Fruit fly (Drosophila melanogaster) whole organism, embryonic: ENCODE measurements around the gene DhpD.

Source experiments
- Antp ChIP-seq: fragments of 200-800 bp; sonication (Bioruptor generic); optimal IDR thresholded peaks from 3 replicates; lab custom pipeline; 2016; ENCODE audit warnings: missing biosample characterization, missing genetic modification characterization
- CG10321 ChIP-seq: fragments of 200-800 bp; sonication (Bioruptor generic); IDR thresholded peaks from 2 replicates; pipeline ENCODE4 v1.3.6; 2022; ENCODE audit warnings: missing biosample characterization, missing genetic modification characterization
- CG10543 ChIP-seq: fragments of 200-800 bp; sonication (Bioruptor generic); optimal IDR thresholded peaks from 3 replicates; lab custom pipeline; 2017; ENCODE audit warnings: missing biosample characterization, mild to moderate bottlenecking, missing genetic modification characterization, moderate library complexity
- CG10565 ChIP-seq: fragments of 200-800 bp; sonication (Bioruptor generic); optimal IDR thresholded peaks from 3 replicates; lab custom pipeline; 2016; ENCODE audit warnings: missing biosample characterization, mild to moderate bottlenecking, missing genetic modification characterization
- CG11695 ChIP-seq: fragments of 200-800 bp; sonication (Bioruptor generic); IDR thresholded peaks from 3 replicates; pipeline ENCODE4 v1.3.6; 2022; ENCODE audit warnings: missing biosample characterization, missing genetic modification characterization
- CG11723 ChIP-seq: fragments of 200-800 bp; sonication (Bioruptor generic); optimal IDR thresholded peaks from 2 replicates; lab custom pipeline; 2017; ENCODE audit warnings: missing biosample characterization, mild to moderate bottlenecking, missing genetic modification characterization
- CG12104 ChIP-seq: fragments of 200-800 bp; sonication (Bioruptor generic); optimal IDR thresholded peaks from 3 replicates; lab custom pipeline; 2016; ENCODE audit warnings: missing biosample characterization, missing genetic modification characterization
- CG12942 ChIP-seq: fragments of 200-800 bp; sonication (Bioruptor generic); optimal IDR thresholded peaks from 3 replicates; lab custom pipeline; 2016; ENCODE audit warnings: missing biosample characterization, missing genetic modification characterization
- CG13894 ChIP-seq: fragments of 200-800 bp; sonication (Bioruptor generic); optimal IDR thresholded peaks from 3 replicates; lab custom pipeline; 2018; ENCODE audit warnings: missing biosample characterization, mild to moderate bottlenecking, missing genetic modification characterization, moderate library complexity
- CG15479 ChIP-seq: fragments of 200-800 bp; sonication (Bioruptor generic); optimal IDR thresholded peaks from 3 replicates; lab custom pipeline; 2019; ENCODE audit warnings: missing biosample characterization, mild to moderate bottlenecking, missing genetic modification characterization, moderate library complexity
- CG15514 ChIP-seq: fragments of 200-800 bp; sonication (Bioruptor generic); optimal IDR thresholded peaks from 3 replicates; lab custom pipeline; 2017; ENCODE audit warnings: missing biosample characterization, missing genetic modification characterization, mild to moderate bottlenecking, moderate library complexity, missing genetic modification reagents
- CG15696 ChIP-seq: fragments of 200-800 bp; sonication (Bioruptor generic); optimal IDR thresholded peaks from 2 replicates; lab custom pipeline; 2019; ENCODE audit warnings: missing biosample characterization, mild to moderate bottlenecking, missing genetic modification characterization, moderate library complexity
- CG17802 ChIP-seq: fragments of 200-800 bp; sonication (Bioruptor generic); optimal IDR thresholded peaks from 2 replicates; lab custom pipeline; 2018; ENCODE audit warnings: missing biosample characterization, mild to moderate bottlenecking, missing genetic modification characterization, moderate library complexity
- CG2712 ChIP-seq: fragments of 200-800 bp; optimal IDR thresholded peaks from 3 replicates; lab custom pipeline; 2019; ENCODE audit warnings: missing biosample characterization, mild to moderate bottlenecking, missing genetic modification characterization, moderate library complexity
- CG42726 ChIP-seq: fragments of 200-800 bp; sonication (Bioruptor generic); IDR thresholded peaks from 2 replicates; pipeline ENCODE4 v1.3.6; 2022; ENCODE audit warnings: missing biosample characterization, missing genetic modification characterization; ENCODE audit not compliant: partially characterized antibody
- CG5180 ChIP-seq: fragments of 200-800 bp; sonication (Bioruptor generic); optimal IDR thresholded peaks from 3 replicates; lab custom pipeline; 2017; ENCODE audit warnings: missing biosample characterization, missing genetic modification characterization, mild to moderate bottlenecking, moderate library complexity, missing genetic modification reagents
- CG6654 ChIP-seq: fragments of 200-800 bp; sonication (Bioruptor generic); optimal IDR thresholded peaks from 2 replicates; lab custom pipeline; 2017; ENCODE audit warnings: missing biosample characterization, mild to moderate bottlenecking, missing genetic modification characterization
- CG6854 ChIP-seq: fragments of 200-800 bp; sonication (Bioruptor generic); optimal IDR thresholded peaks from 3 replicates; lab custom pipeline; 2017; ENCODE audit warnings: missing biosample characterization, mild to moderate bottlenecking, missing genetic modification characterization
- CG7963 ChIP-seq: fragments of 200-800 bp; sonication (Bioruptor generic); IDR thresholded peaks from 3 replicates; pipeline ENCODE4 v1.3.6; 2022; ENCODE audit warnings: missing biosample characterization, missing genetic modification characterization; ENCODE audit not compliant: partially characterized antibody
- CG8388 ChIP-seq: fragments of 200-800 bp; sonication (Bioruptor generic); optimal IDR thresholded peaks from 2 replicates; lab custom pipeline; 2019; ENCODE audit warnings: missing biosample characterization, mild to moderate bottlenecking, missing genetic modification characterization, moderate library complexity
- Doc3 ChIP-seq: fragments of 200-800 bp; sonication (Bioruptor generic); IDR thresholded peaks from 3 replicates; pipeline ENCODE4 v1.3.6; 2022; ENCODE audit warnings: missing biosample characterization, missing genetic modification characterization; ENCODE audit not compliant: partially characterized antibody
- MESR4 ChIP-seq: fragments of 200-800 bp; sonication (Bioruptor generic); optimal IDR thresholded peaks from 2 replicates; lab custom pipeline; 2018; ENCODE audit warnings: missing biosample characterization, mild to moderate bottlenecking, missing genetic modification characterization, moderate library complexity
- Mrtf ChIP-seq: fragments of 200-800 bp; sonication (Bioruptor generic); IDR thresholded peaks from 3 replicates; pipeline ENCODE4 v1.3.6; 2022; ENCODE audit warnings: missing biosample characterization, missing genetic modification characterization
- Oli ChIP-seq: fragments of 200-800 bp; sonication (Bioruptor generic); optimal IDR thresholded peaks from 2 replicates; lab custom pipeline; 2018; ENCODE audit warnings: missing biosample characterization, mild to moderate bottlenecking, missing genetic modification characterization, moderate library complexity
- Sox100B ChIP-seq: fragments of 200-800 bp; sonication (Bioruptor generic); optimal IDR thresholded peaks from 3 replicates; lab custom pipeline; 2018; ENCODE audit warnings: missing biosample characterization, mild to moderate bottlenecking, missing genetic modification characterization
- bigmax ChIP-seq: fragments of 200-800 bp; sonication (Bioruptor generic); optimal IDR thresholded peaks from 2 replicates; lab custom pipeline; 2018; ENCODE audit warnings: missing biosample characterization, mild to moderate bottlenecking, missing genetic modification characterization
- corto ChIP-seq: fragments of 200-800 bp; sonication (Bioruptor generic); optimal IDR thresholded peaks from 2 replicates; lab custom pipeline; 2016; ENCODE audit warnings: missing biosample characterization, mild to moderate bottlenecking, missing genetic modification characterization, moderate library complexity
- da ChIP-seq: fragments of 200-800 bp; sonication (Bioruptor generic); optimal IDR thresholded peaks from 2 replicates; lab custom pipeline; 2016; ENCODE audit warnings: missing biosample characterization, missing genetic modification characterization
- dmrt99B ChIP-seq: fragments of 200-800 bp; sonication (Bioruptor generic); optimal IDR thresholded peaks from 2 replicates; lab custom pipeline; 2018; ENCODE audit warnings: missing biosample characterization, mild to moderate bottlenecking, missing genetic modification characterization, moderate library complexity
- fu2 ChIP-seq: fragments of 200-800 bp; sonication (Bioruptor generic); optimal IDR thresholded peaks from 2 replicates; lab custom pipeline; 2016; ENCODE audit warnings: missing biosample characterization, missing genetic modification characterization
- grn ChIP-seq: fragments of 200-800 bp; sonication (Bioruptor generic); optimal IDR thresholded peaks from 3 replicates; lab custom pipeline; 2017; ENCODE audit warnings: missing biosample characterization, missing genetic modification characterization
- hkb ChIP-seq, 2 experiments: fragments of 200-800 bp in 1 of 2; fragments of >200 bp in 1 of 2; sonication (Bioruptor generic) in 1 of 2; IDR thresholded peaks in 1 of 2; optimal IDR thresholded peaks in 1 of 2; 2 replicates each; pipeline versions ENCODE4 v1.3.6 to Lab custom; 2017 to 2022; ENCODE audit warnings: missing biosample characterization in 1 of 2, missing genetic modification characterization in 1 of 2
- nerfin-1 ChIP-seq: fragments of 200-800 bp; sonication (Bioruptor generic); optimal IDR thresholded peaks from 3 replicates; lab custom pipeline; 2019; ENCODE audit warnings: missing biosample characterization, mild to moderate bottlenecking, missing genetic modification characterization, moderate library complexity
- pfk ChIP-seq: fragments of 200-800 bp; sonication (Bioruptor generic); optimal IDR thresholded peaks from 2 replicates; lab custom pipeline; 2018; ENCODE audit warnings: missing biosample characterization, mild to moderate bottlenecking, missing genetic modification characterization, moderate library complexity
- sima ChIP-seq: fragments of 200-800 bp; sonication (Bioruptor generic); optimal IDR thresholded peaks from 2 replicates; lab custom pipeline; 2016; ENCODE audit warnings: missing biosample characterization, missing genetic modification characterization
- so ChIP-seq: fragments of 200-800 bp; sonication (Bioruptor generic); IDR thresholded peaks from 3 replicates; pipeline ENCODE4 v1.3.6; 2022; ENCODE audit warnings: missing biosample characterization, missing genetic modification characterization
- sob ChIP-seq: fragments of 200-800 bp; sonication (Bioruptor generic); IDR thresholded peaks from 2 replicates; pipeline ENCODE4 v1.3.6; 2022; ENCODE audit warnings: missing biosample characterization, missing genetic modification characterization
- tio ChIP-seq: fragments of 200-800 bp; sonication (Bioruptor generic); optimal IDR thresholded peaks from 2 replicates; lab custom pipeline; 2017; ENCODE audit warnings: missing biosample characterization, missing genetic modification characterization, inconsistent platforms
- tll ChIP-seq, 2 experiments: fragments of 200-800 bp in 1 of 2; fragments of >200 bp in 1 of 2; sonication (Bioruptor generic) in 1 of 2; optimal IDR thresholded peaks; 2 replicates each; lab custom pipeline; 2017 to 2019; ENCODE audit warnings: missing biosample characterization in 2 of 2, missing genetic modification characterization in 2 of 2, mild to moderate bottlenecking in 1 of 2, moderate library complexity in 1 of 2
- ttk ChIP-seq: fragments of 200-800 bp; sonication (Bioruptor generic); IDR thresholded peaks from 2 replicates; pipeline ENCODE4 v2.1.2; 2022; ENCODE audit warnings: missing biosample characterization, missing genetic modification characterization
- tx ChIP-seq: fragments of 200-800 bp; sonication (Bioruptor generic); optimal IDR thresholded peaks from 2 replicates; lab custom pipeline; 2016; ENCODE audit warnings: missing biosample characterization, missing genetic modification characterization
- vfl ChIP-seq: fragments of 200-800 bp; sonication (Bioruptor generic); optimal IDR thresholded peaks from 2 replicates; lab custom pipeline; 2016; ENCODE audit warnings: missing biosample characterization, missing genetic modification characterization
- wdn ChIP-seq: fragments of 200-800 bp; sonication (Bioruptor generic); IDR thresholded peaks from 2 replicates; pipeline ENCODE4 v1.3.6; 2022; ENCODE audit warnings: missing biosample characterization, missing genetic modification characterization

Gene DhpD

dm6 chr3R:4215264-4215993, 13.6 kb downstream of the DhpD start, which contains the start of gene CG14636 (continued):
- no peak for TF ChIP-seq hkb (optimal IDR thresholded peaks at IDR 0.05; lab: Kevin White, UChicago)
- peak; percentile 83 for TF ChIP-seq hkb (GFP tag; IDR thresholded peaks at IDR 0.05; lab: Robert Waterston, UW)
- no peak for TF ChIP-seq CG15479
- peak; percentile 46 for TF ChIP-seq CG11723 (GFP tag; lab: Kevin White, UChicago)
- TF ChIP-seq dmrt99B (tag; lab: Kevin White, UChicago): peak; percentile 82
- peak; percentile 59 for TF ChIP-seq tio (GFP tag; lab: Kevin White, UChicago)
- TF ChIP-seq da (GFP tag; lab: Kevin White, UChicago): no peak
- peak; percentile 92 for TF ChIP-seq CG10543
- TF ChIP-seq CG13894 (tag; lab: Kevin White, UChicago): no peak
- TF ChIP-seq CG6854 (GFP tag; lab: Kevin White, UChicago): peak; percentile 75
- TF ChIP-seq vfl (GFP tag; lab: Kevin White, UChicago): no peak
- TF ChIP-seq CG15696 (tag; lab: Kevin White, UChicago): peak; percentile 9
- peak; percentile 81; the same call in 2 of the 3 replicates for TF ChIP-seq so (GFP tag; lab: Robert Waterston, UW)
- no peak for TF ChIP-seq CG42726 (GFP tag; lab: Robert Waterston, UW)
- peak; percentile 21 for TF ChIP-seq nerfin-1 (tag; lab: Kevin White, UChicago)
- TF ChIP-seq CG10321 (GFP tag; lab: Robert Waterston, UW): no peak
- no peak for TF ChIP-seq pfk (GFP tag; lab: Kevin White, UChicago)
- peak; percentile 70 for TF ChIP-seq Sox100B (GFP tag; lab: Kevin White, UChicago)
- peak; percentile 73 for TF ChIP-seq CG15514
- no peak for TF ChIP-seq CG6654 (GFP tag; lab: Kevin White, UChicago)
- peak; percentile 55; the same call in 1 of the 2 replicates for TF ChIP-seq wdn
- TF ChIP-seq CG2712 (tag; lab: Kevin White, UChicago): peak; percentile 43
- peak; percentile 72 for TF ChIP-seq tx (GFP tag; lab: Kevin White, UChicago)
- peak; percentile 84 for TF ChIP-seq sob (GFP tag; lab: Robert Waterston, UW)
- TF ChIP-seq bigmax (GFP tag; lab: Kevin White, UChicago): no peak
- no peak for TF ChIP-seq sima (GFP tag; lab: Kevin White, UChicago)
- TF ChIP-seq Oli (tag; lab: Kevin White, UChicago): peak; percentile 77
- peak; percentile 62; the same call in 1 of the 3 replicates for TF ChIP-seq Mrtf
- TF ChIP-seq ttk (GFP tag; lab: Robert Waterston, UW): peak; percentile 65
- TF ChIP-seq CG8388: peak; percentile 21
- 0 out of 3 replicates have a peak, but pooled peaks have one; percentile 31 for TF ChIP-seq CG7963 (GFP tag; lab: Robert Waterston, UW)
- no peak for TF ChIP-seq CG17802 (tag; lab: Kevin White, UChicago)
- no peak for TF ChIP-seq CG10565 (GFP tag; lab: Kevin White, UChicago)
- peak; percentile 45 for TF ChIP-seq CG12942 (GFP tag; lab: Kevin White, UChicago)
- TF ChIP-seq tll (GFP tag; optimal IDR thresholded peaks at IDR 0.05; lab: Kevin White, UChicago): no peak
- TF ChIP-seq Antp (GFP tag; lab: Kevin White, UChicago): peak; percentile 80
- TF ChIP-seq corto (GFP tag; lab: Kevin White, UChicago): no peak
- peak; percentile 61 for TF ChIP-seq fu2
- peak; percentile 14 for TF ChIP-seq grn (GFP tag; lab: Kevin White, UChicago)
- TF ChIP-seq CG5180 (GFP tag; lab: Kevin White, UChicago): peak; percentile 47
- TF ChIP-seq CG11695: peak; percentile 84
- TF ChIP-seq CG12104 (GFP tag; lab: Kevin White, UChicago): peak; percentile 22
- TF ChIP-seq MESR4: no peak
- no peak for TF ChIP-seq Doc3 (GFP tag; lab: Robert Waterston, UW)
